Fruit fly (Drosophila melanogaster): ENCODE data around the gene Pburs.
A peak's percentile ranks its signal among the peaks of the same experiment; 100 is the strongest.

Gene Pburs

DNA sequence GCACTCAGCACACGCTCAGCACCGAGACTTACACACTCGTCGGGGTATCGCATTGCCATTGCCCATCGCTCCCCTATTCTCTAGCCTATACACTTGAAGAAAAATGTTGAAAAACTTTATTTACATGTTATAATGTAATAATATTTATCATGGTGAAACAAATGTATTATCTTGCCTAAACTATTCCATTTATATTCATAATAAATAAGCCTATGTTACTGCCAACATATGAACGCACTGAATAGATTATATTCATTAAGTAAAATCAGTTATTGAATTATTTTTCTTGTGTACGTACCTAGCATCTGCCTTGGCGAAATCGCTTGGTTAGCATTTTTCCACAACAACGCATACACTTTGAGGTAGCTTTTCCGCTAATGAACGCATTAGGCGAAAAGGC lies 23.8 kb upstream of the Pburs start (continued):
- TF ChIP-seq zf30C (GFP tag; optimal IDR thresholded peaks at IDR 0.05) (peak; percentile 60), CG11085 (GFP tag; IDR thresholded peaks at IDR 0.05) (no peak), GATAe (GFP tag; conservative IDR thresholded peaks at IDR 0.05) (no peak), nom (GFP tag; optimal IDR thresholded peaks at IDR 0.05) (no peak), CG12155 (GFP tag; optimal IDR thresholded peaks at IDR 0.05) (no peak), Oli (tag; optimal IDR thresholded peaks at IDR 0.05) (peak; percentile 66), CG32532 (GFP tag; IDR thresholded peaks at IDR 0.05) (0 out of 2 replicates have a peak, but pooled peaks have one; percentile 23), CG16815 (GFP tag; optimal IDR thresholded peaks at IDR 0.05) (peak; percentile 32), CG4424 (GFP tag; optimal IDR thresholded peaks at IDR 0.05) (peak; percentile 51), CG31224 (GFP tag; IDR thresholded peaks at IDR 0.05) (0 out of 2 replicates have a peak, but pooled peaks have one; percentile 11), Fer1 (GFP tag; optimal IDR thresholded peaks at IDR 0.05) (peak; percentile 24), CG12769 (tag; optimal IDR thresholded peaks at IDR 0.05) (peak; percentile 24), MBD-R2 (GFP tag; IDR thresholded peaks at IDR 0.05) (no peak), CG4707 (GFP tag; optimal IDR thresholded peaks at IDR 0.05) (no peak), CG9817 (tag; optimal IDR thresholded peaks at IDR 0.05) (peak; percentile 16), Usf (GFP tag; optimal IDR thresholded peaks at IDR 0.05) (peak; percentile 0), Chrac-16 (GFP tag; optimal IDR thresholded peaks at IDR 0.05) (no peak), CG18476 (GFP tag; optimal IDR thresholded peaks at IDR 0.05) (no peak), CG17385 (GFP tag; optimal IDR thresholded peaks at IDR 0.05) (peak; percentile 21), bbx (GFP tag; IDR thresholded peaks at IDR 0.05; ENCODE audit: partially characterized antibody) (no peak), Eip74EF (GFP tag; optimal IDR thresholded peaks at IDR 0.05) (no peak), gem (tag; optimal IDR thresholded peaks at IDR 0.05) (peak; percentile 75), grn (GFP tag; optimal IDR thresholded peaks at IDR 0.05) (no peak), CG2120 (GFP tag; optimal IDR thresholded peaks at IDR 0.05) (peak; percentile 35), CG31441 (GFP tag; IDR thresholded peaks at IDR 0.05) (peak; percentile 69), sens (GFP tag) (peak; percentile 2), Ets65A (GFP tag) (peak; percentile 87), unpg (GFP tag; optimal IDR thresholded peaks at IDR 0.05) (peak; percentile 63), disco-r (GFP tag; optimal IDR thresholded peaks at IDR 0.05) (no peak), CG17361 (GFP tag; IDR thresholded peaks at IDR 0.05) (peak; percentile 51; the same call in 2 of the 3 replicates), CG1602 (GFP tag; optimal IDR thresholded peaks at IDR 0.05) (peak; percentile 22), onecut (GFP tag; IDR thresholded peaks at IDR 0.05) (no peak), tgo (GFP tag; IDR thresholded peaks at IDR 0.05) (peak; percentile 52), cwo (GFP tag; optimal IDR thresholded peaks at IDR 0.05) (peak; percentile 34), CG2116 (GFP tag; optimal IDR thresholded peaks at IDR 0.05) (peak; percentile 16), zfh2 (GFP tag; optimal IDR thresholded peaks at IDR 0.05) (no peak), row (GFP tag; IDR thresholded peaks at IDR 0.05) (peak; percentile 64), CTCF (GFP tag; optimal IDR thresholded peaks at IDR 0.05) (no peak), D19A (tag; optimal IDR thresholded peaks at IDR 0.05) (peak; percentile 52), CG4404 (GFP tag; IDR thresholded peaks at IDR 0.05) (0 out of 2 replicates have a peak, but pooled peaks have one; percentile 30), CG18619 (GFP tag; optimal IDR thresholded peaks at IDR 0.05) (peak; percentile 17), CG14710 (tag; optimal IDR thresholded peaks at IDR 0.05) (peak; percentile 59), CG12659 (GFP tag; optimal IDR thresholded peaks at IDR 0.05) (peak; percentile 32), CG17568 (GFP tag; optimal IDR thresholded peaks at IDR 0.05) (no peak), btn (GFP tag; optimal IDR thresholded peaks at IDR 0.05) (no peak), CG4730 (GFP tag; IDR thresholded peaks at IDR 0.05) (0 out of 2 replicates have a peak, but pooled peaks have one; percentile 32), grau (tag; optimal IDR thresholded peaks at IDR 0.05) (peak; percentile 67), pan (optimal IDR thresholded peaks at IDR 0.05) (no peak), pan (GFP tag; optimal IDR thresholded peaks at IDR 0.05 in 1 of 2, IDR thresholded peaks at IDR 0.05 in 1 of 2) (peak in 1 of 2 experiments; percentile 54), CG4854 (GFP tag; optimal IDR thresholded peaks at IDR 0.05) (no peak), Adf1 (GFP tag; IDR thresholded peaks at IDR 0.05) (no peak), fd96Cb (tag; optimal IDR thresholded peaks at IDR 0.05) (peak; percentile 31)
